Worm (Caenorhabditis elegans) whole organism, mixed stage, embryonic: Measurements from ENCODE around the gene ddp-1.

Experiments
- M03D4.4 ChIP-seq: sonication (generic microtip); optimal IDR thresholded peaks from 2 replicates; lab custom pipeline; 2017; ENCODE audit warnings: mild to moderate bottlenecking, missing genetic modification characterization, missing compliant biosample characterization
- bed-3 ChIP-seq: fragments of 200-800 bp; sonication (Bioruptor generic); optimal IDR thresholded peaks from 3 replicates; lab custom pipeline; 2018; ENCODE audit warnings: mild to moderate bottlenecking, missing genetic modification characterization, moderate library complexity, missing compliant biosample characterization
- blmp-1 ChIP-seq: fragments of 150-350 bp; optimal IDR thresholded peaks from 2 replicates; lab custom pipeline; 2014; ENCODE audit warnings: missing biosample characterization, missing genetic modification characterization
- ceh-39 ChIP-seq: fragments of 150-350 bp; optimal IDR thresholded peaks from 2 replicates; lab custom pipeline; 2014; ENCODE audit warnings: missing biosample characterization, missing genetic modification characterization
- ceh-83 ChIP-seq: fragments of 200-800 bp; sonication (Bioruptor generic); optimal IDR thresholded peaks from 2 replicates; lab custom pipeline; 2018; ENCODE audit warnings: mild to moderate bottlenecking, missing genetic modification characterization, missing compliant biosample characterization
- cnd-1 ChIP-seq: fragments of 200-800 bp; sonication (Bioruptor generic); optimal IDR thresholded peaks from 2 replicates; lab custom pipeline; 2018; ENCODE audit warnings: mild to moderate bottlenecking, missing genetic modification characterization, missing compliant biosample characterization
- drap-1 ChIP-seq: fragments of 200-800 bp; sonication (Bioruptor generic); optimal IDR thresholded peaks from 3 replicates; lab custom pipeline; 2018; ENCODE audit warnings: mild to moderate bottlenecking, missing genetic modification characterization, missing compliant biosample characterization
- elt-1 ChIP-seq: sonication (generic microtip); optimal IDR thresholded peaks from 2 replicates; lab custom pipeline; 2017; ENCODE audit warnings: missing genetic modification characterization, mild to moderate bottlenecking, missing compliant biosample characterization, antibody characterized with exemption, moderate library complexity, borderline replicate concordance; ENCODE audit not compliant: insufficient read depth
- elt-3 ChIP-seq: fragments of 150-350 bp; optimal IDR thresholded peaks from 2 replicates; lab custom pipeline; 2014; ENCODE audit warnings: missing biosample characterization, missing genetic modification characterization
- flh-1 ChIP-seq: fragments of 200-800 bp; sonication (Bioruptor generic); optimal IDR thresholded peaks from 2 replicates; lab custom pipeline; 2018; ENCODE audit warnings: mild to moderate bottlenecking, missing genetic modification characterization, moderate library complexity, missing compliant biosample characterization
- ham-2 ChIP-seq: fragments of 200-800 bp; sonication (Bioruptor generic); optimal IDR thresholded peaks from 2 replicates; lab custom pipeline; 2018; ENCODE audit warnings: mild to moderate bottlenecking, missing genetic modification characterization, missing compliant biosample characterization
- hlh-1 ChIP-seq: fragments of 150-350 bp; optimal IDR thresholded peaks from 2 replicates; lab custom pipeline; 2014; ENCODE audit warnings: missing biosample characterization, missing genetic modification reagents, missing genetic modification characterization
- lin-13 ChIP-seq: fragments of 150-350 bp; optimal IDR thresholded peaks from 2 replicates; lab custom pipeline; 2014; ENCODE audit warnings: missing biosample characterization, missing genetic modification characterization
- lin-32 ChIP-seq: fragments of 200-800 bp; sonication (Bioruptor generic); optimal IDR thresholded peaks from 2 replicates; lab custom pipeline; 2018; ENCODE audit warnings: mild to moderate bottlenecking, missing genetic modification characterization, missing compliant biosample characterization
- lsy-2 ChIP-seq: fragments of 150-350 bp; optimal IDR thresholded peaks from 2 replicates; lab custom pipeline; 2014; ENCODE audit warnings: missing biosample characterization, missing genetic modification characterization
- mab-5 ChIP-seq: fragments of 150-350 bp; optimal IDR thresholded peaks from 2 replicates; lab custom pipeline; 2014; ENCODE audit warnings: missing biosample characterization, missing genetic modification characterization
- mep-1 ChIP-seq: fragments of 150-350 bp; optimal IDR thresholded peaks from 2 replicates; lab custom pipeline; 2017; ENCODE audit warnings: missing biosample characterization, missing genetic modification reagents, missing genetic modification characterization, inconsistent platforms
- mls-2 ChIP-seq: sonication (generic microtip); optimal IDR thresholded peaks from 2 replicates; lab custom pipeline; 2016; ENCODE audit warnings: mild to moderate bottlenecking, missing genetic modification characterization, moderate library complexity, missing compliant biosample characterization
- nhr-12 ChIP-seq: fragments of 150-350 bp; optimal IDR thresholded peaks from 2 replicates; lab custom pipeline; 2014; ENCODE audit warnings: missing biosample characterization, missing genetic modification characterization
- nhr-2 ChIP-seq: fragments of 150-350 bp; optimal IDR thresholded peaks from 2 replicates; lab custom pipeline; 2014; ENCODE audit warnings: missing biosample characterization, missing genetic modification characterization
- nhr-237 ChIP-seq: fragments of 150-350 bp; optimal IDR thresholded peaks from 2 replicates; lab custom pipeline; 2014; ENCODE audit warnings: missing biosample characterization, missing genetic modification characterization
- nhr-28 ChIP-seq: fragments of 150-350 bp; optimal IDR thresholded peaks from 2 replicates; lab custom pipeline; 2014; ENCODE audit warnings: missing biosample characterization, missing genetic modification characterization
- nhr-76 ChIP-seq: sonication (generic microtip); optimal IDR thresholded peaks from 2 replicates; lab custom pipeline; 2017; ENCODE audit warnings: missing biosample characterization, missing genetic modification characterization
- pha-4 ChIP-seq: fragments of 150-350 bp; optimal IDR thresholded peaks from 2 replicates; lab custom pipeline; 2018; ENCODE audit warnings: missing biosample characterization, missing genetic modification reagents, missing genetic modification characterization
- sem-2 ChIP-seq: fragments of 200-800 bp; sonication (Bioruptor generic); optimal IDR thresholded peaks from 2 replicates; lab custom pipeline; 2018; ENCODE audit warnings: mild to moderate bottlenecking, missing genetic modification characterization, missing compliant biosample characterization
- snpc-4 ChIP-seq: fragments of 150-350 bp; optimal IDR thresholded peaks from 2 replicates; lab custom pipeline; 2014; ENCODE audit warnings: missing biosample characterization, missing genetic modification characterization
- sptf-1 ChIP-seq: sonication (generic microtip); optimal IDR thresholded peaks from 2 replicates; lab custom pipeline; 2017; ENCODE audit warnings: mild to moderate bottlenecking, missing genetic modification characterization, moderate library complexity, missing compliant biosample characterization
- tbx-8 ChIP-seq: fragments of 200-800 bp; sonication (Bioruptor generic); optimal IDR thresholded peaks from 2 replicates; lab custom pipeline; 2018; ENCODE audit warnings: mild to moderate bottlenecking, missing genetic modification characterization, moderate library complexity, missing compliant biosample characterization
- unc-120 ChIP-seq: sonication (generic microtip); optimal IDR thresholded peaks from 2 replicates; lab custom pipeline; 2017; ENCODE audit warnings: missing genetic modification characterization, missing compliant biosample characterization; ENCODE audit not compliant: poor library complexity, severe bottlenecking
- unc-39 ChIP-seq: fragments of 150-350 bp; optimal IDR thresholded peaks from 2 replicates; lab custom pipeline; 2014; ENCODE audit warnings: missing biosample characterization, missing genetic modification characterization
- unc-62 ChIP-seq: fragments of 150-350 bp; optimal IDR thresholded peaks from 2 replicates; lab custom pipeline; 2014; ENCODE audit warnings: missing biosample characterization, missing genetic modification reagents, missing genetic modification characterization
- zip-8 ChIP-seq: fragments of 150-350 bp; optimal IDR thresholded peaks from 2 replicates; lab custom pipeline; 2014; ENCODE audit warnings: missing biosample characterization, missing genetic modification characterization

The ddp-1 gene

ce11 chrIII:1882678-1883077, 23.0 kb downstream of the ddp-1 start:
- no peak for TF ChIP-seq snpc-4 (tag; lab: Kevin White, UChicago)
- TF ChIP-seq lin-13 (tag; lab: Kevin White, UChicago) = no peak
- TF ChIP-seq flh-1 (GFP tag; lab: Kevin White, UChicago) = no peak
- no peak for TF ChIP-seq mab-5 (tag; lab: Kevin White, UChicago)
- no peak for TF ChIP-seq hlh-1 (tag; lab: Kevin White, UChicago)
- no peak for TF ChIP-seq nhr-28 (tag; lab: Kevin White, UChicago)
- TF ChIP-seq lsy-2 (tag; lab: Kevin White, UChicago) = no peak
- TF ChIP-seq ceh-83 (GFP tag; lab: Kevin White, UChicago) = no peak
- TF ChIP-seq cnd-1 = no peak
- TF ChIP-seq mep-1 (tag; lab: Kevin White, UChicago) = no peak
- no peak for TF ChIP-seq bed-3 (GFP tag; lab: Kevin White, UChicago)
- TF ChIP-seq, all 35 proteins: peak for 0

- no peak for TF ChIP-seq ham-2 (GFP tag; lab: Kevin White, UChicago)
- TF ChIP-seq unc-62 = no peak
- no peak for TF ChIP-seq pha-4
- no peak for TF ChIP-seq nhr-28 (tag; lab: Kevin White, UChicago)
- TF ChIP-seq blmp-1 (tag; lab: Kevin White, UChicago) = no peak
Observed at ce11 chrIII:1886914-1887313, 27.2 kb downstream of the ddp-1 start.

- no peak for TF ChIP-seq zip-8 (tag; lab: Kevin White, UChicago)
- TF ChIP-seq mls-2 (tag; lab: Kevin White, UChicago) = no peak
- no peak for TF ChIP-seq bed-3 (GFP tag; lab: Kevin White, UChicago)
- no peak for TF ChIP-seq elt-3 (tag; lab: Kevin White, UChicago)
- no peak for TF ChIP-seq ham-2 (GFP tag; lab: Kevin White, UChicago)
- TF ChIP-seq lin-32 (GFP tag; lab: Kevin White, UChicago) = no peak
- TF ChIP-seq nhr-76 (tag; lab: Kevin White, UChicago) = no peak
- TF ChIP-seq ceh-39 (tag; lab: Kevin White, UChicago) = no peak
- TF ChIP-seq lin-13 (tag; lab: Kevin White, UChicago) = no peak
- no peak for TF ChIP-seq unc-120 (tag; lab: Kevin White, UChicago)
- no peak for TF ChIP-seq unc-62
- TF ChIP-seq M03D4.4 (tag; lab: Kevin White, UChicago) = no peak
- TF ChIP-seq, all 35 proteins: peak for 0
Observed at ce11 chrIII:1887354-1887753, 27.7 kb downstream of the ddp-1 start, which contains the start of gene B0524.3. B0524.3 (plus strand) TSS chrIII:1887654.

DNA sequence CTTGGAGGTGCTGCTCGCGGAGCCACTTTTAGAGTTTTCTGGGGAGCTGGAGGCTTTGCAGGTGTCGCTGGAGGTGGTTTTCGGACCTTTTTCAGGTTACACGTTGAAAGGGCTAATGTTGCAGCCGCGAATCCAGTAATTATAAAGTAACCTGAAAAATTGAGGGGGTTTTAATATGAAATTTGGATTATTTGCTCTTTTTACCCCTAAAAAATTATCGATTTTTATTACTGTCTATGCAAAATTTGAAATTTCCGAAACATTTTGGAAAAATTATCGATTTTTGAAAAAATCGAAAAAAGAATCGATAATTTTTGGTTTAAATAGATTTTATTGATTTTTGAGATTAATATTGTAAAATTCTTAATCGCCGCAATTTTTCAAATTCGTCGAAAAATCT, 33.7 kb downstream of the ddp-1 start:
- TF ChIP-seq sem-2 (GFP tag; lab: Kevin White, UChicago) (no peak), nhr-28 (tag; lab: Kevin White, UChicago) (no peak), tbx-8 (no peak), unc-39 (tag; lab: Kevin White, UChicago) (no peak), nhr-2 (tag; lab: Kevin White, UChicago) (no peak), hlh-1 (tag; lab: Kevin White, UChicago) (no peak), mls-2 (tag; lab: Kevin White, UChicago) (no peak), nhr-237 (tag; lab: Kevin White, UChicago) (no peak), elt-3 (tag; lab: Kevin White, UChicago) (no peak), mab-5 (tag; lab: Kevin White, UChicago) (no peak), snpc-4 (tag; lab: Kevin White, UChicago) (no peak), nhr-76 (tag; lab: Kevin White, UChicago) (no peak), lin-32 (GFP tag; lab: Kevin White, UChicago) (no peak), ceh-39 (tag; lab: Kevin White, UChicago) (no peak), zip-8 (tag; lab: Kevin White, UChicago) (no peak), elt-1 (tag; lab: Kevin White, UChicago) (no peak), blmp-1 (tag; lab: Kevin White, UChicago) (no peak), ham-2 (GFP tag; lab: Kevin White, UChicago) (no peak)

DNA sequence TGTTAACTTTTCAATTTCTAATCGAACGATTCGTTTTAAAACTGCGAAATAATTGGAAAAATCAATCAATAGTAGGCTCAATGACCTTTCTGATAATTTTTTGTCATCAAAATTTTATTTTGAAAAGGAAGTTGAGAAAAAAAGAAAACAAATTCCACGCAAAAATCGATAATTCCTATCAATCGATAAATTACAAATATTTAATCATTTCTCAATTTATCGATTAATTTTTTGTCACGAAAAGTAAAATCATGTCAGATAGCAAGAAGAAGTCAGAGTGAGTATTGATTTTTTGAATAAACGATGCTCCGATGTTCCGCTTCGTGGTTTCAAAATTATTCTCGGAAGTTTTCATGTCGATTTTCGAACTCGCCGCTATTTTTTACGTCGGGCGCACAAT, 34.2 kb downstream of the ddp-1 start, which contains the start of the genes B0524.5 and B0524.2:
Gene B0524.5 (minus strand): TSS at position 40 of the 400 bp plus-strand sequence.
Gene B0524.2 (plus strand): TSS at position 207 of the 400 bp plus-strand sequence.
- no peak for TF ChIP-seq mep-1 (tag; lab: Kevin White, UChicago)
- TF ChIP-seq ceh-39 (tag; lab: Kevin White, UChicago) = no peak
- TF ChIP-seq drap-1 (GFP tag; lab: Kevin White, UChicago) = no peak
- TF ChIP-seq lin-32 (GFP tag; lab: Kevin White, UChicago) = no peak
- TF ChIP-seq unc-62 = no peak
- TF ChIP-seq unc-120 (tag; lab: Kevin White, UChicago) = no peak
- TF ChIP-seq sptf-1 (tag; lab: Kevin White, UChicago) = no peak
- no peak for TF ChIP-seq snpc-4 (tag; lab: Kevin White, UChicago)
- no peak for TF ChIP-seq unc-39 (tag; lab: Kevin White, UChicago)
- TF ChIP-seq mls-2 (tag; lab: Kevin White, UChicago) = no peak
- TF ChIP-seq nhr-76 (tag; lab: Kevin White, UChicago) = no peak
- no peak for TF ChIP-seq zip-8 (tag; lab: Kevin White, UChicago)
- TF ChIP-seq nhr-12 (tag; lab: Kevin White, UChicago) = no peak
- no peak for TF ChIP-seq blmp-1 (tag; lab: Kevin White, UChicago)
- TF ChIP-seq elt-3 (tag; lab: Kevin White, UChicago) = no peak
